Fruit fly (Drosophila melanogaster) whole organism, pupa: ENCODE data around the gene Dcps.

Experiments
- CG10348 ChIP-seq: fragments of 200-800 bp; sonication (Bioruptor generic); IDR thresholded peaks from 2 replicates; pipeline ENCODE4 v1.3.6; 2022; ENCODE audit warnings: missing biosample characterization, missing genetic modification characterization
- CG8159 ChIP-seq: fragments of 200-800 bp; sonication (Bioruptor generic); optimal IDR thresholded peaks from 3 replicates; lab custom pipeline; 2018; ENCODE audit warnings: missing biosample characterization, mild to moderate bottlenecking, missing genetic modification characterization, moderate library complexity
- CG8301 ChIP-seq: fragments of 200-800 bp; sonication (Bioruptor generic); optimal IDR thresholded peaks from 2 replicates; lab custom pipeline; 2018; ENCODE audit warnings: missing biosample characterization, mild to moderate bottlenecking, missing genetic modification characterization

dm6 chr3R:5742278-5743196, 12.0 kb downstream of the Dcps start, which contains the start of the genes Sym and Madm:
- TF ChIP-seq CG10348 (GFP tag; lab: Robert Waterston, UW) (no peak), CG8301 (tag; lab: Kevin White, UChicago) (no peak), CG8159 (no peak)
